Fruit fly (Drosophila melanogaster) S2 (cell line): ENCODE data around the gene CG17344.

Experiments used
- CG8478 ChIP-seq: fragments of >200 bp; optimal IDR thresholded peaks from 2 replicates; lab custom pipeline; 2018
- CTCF ChIP-seq, 2 experiments: fragments of >200 bp; optimal IDR thresholded peaks; 2 replicates each; lab custom pipeline; 2018

DNA sequence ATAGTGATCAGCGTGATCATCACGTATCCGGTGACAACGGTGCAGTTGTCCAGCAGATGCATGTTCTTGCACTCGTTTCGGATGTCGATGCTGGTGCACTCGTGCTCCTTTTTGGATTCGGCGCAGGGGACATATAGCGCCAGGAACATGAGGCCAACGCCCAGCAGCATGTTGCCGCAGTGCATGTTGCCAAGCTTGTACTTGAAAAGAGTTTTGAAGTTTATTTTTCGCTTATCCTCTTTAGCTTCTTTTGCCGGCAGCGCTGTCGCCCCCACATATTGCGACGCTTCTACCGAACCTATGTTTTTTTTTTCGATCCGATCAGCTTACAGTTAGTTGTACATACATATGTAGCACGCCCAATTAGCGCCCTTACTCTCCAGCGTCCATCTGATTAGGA is 33.5 kb upstream of the CG17344 start:
- TF ChIP-seq CTCF (optimal IDR thresholded peaks at IDR 0.05; lab: Kevin White, UChicago) (no peak), CG8478 (no peak)
